Worm (Caenorhabditis elegans): ENCODE measurements around the gene F22B3.7.

- TF ChIP-seq zag-1 (tag; optimal IDR thresholded peaks at IDR 0.05) (no peak), lsy-2 (tag; optimal IDR thresholded peaks at IDR 0.05) (no peak)
Measured at ce11 chrIV:11467413-11467812, 45.8 kb upstream of the F22B3.7 start, which contains the start of gene C10C6.7.

Measured in whole organism, L2 larva.